Worm (Caenorhabditis elegans): ENCODE data around the gene tub-1.

DNA sequence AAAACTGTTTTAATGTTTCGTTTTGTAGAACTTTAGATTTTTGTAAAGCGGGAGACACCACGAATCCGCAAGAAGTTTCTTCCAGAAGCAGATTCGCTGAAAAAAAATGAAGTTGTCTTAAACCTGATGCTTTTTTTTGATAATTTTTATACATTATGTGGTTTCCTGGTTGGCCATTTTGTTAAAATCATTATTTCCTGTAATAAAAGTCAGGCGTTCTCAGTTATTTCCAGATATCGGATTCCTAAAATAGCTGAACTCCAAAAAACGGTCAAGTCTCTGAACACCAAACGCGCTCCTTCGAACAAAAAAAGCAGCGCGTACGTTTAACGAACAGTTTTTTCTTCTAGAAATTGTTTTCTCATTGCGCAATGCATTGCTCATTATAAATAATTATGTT is 19.4 kb downstream of the tub-1 start:
- TF ChIP-seq ceh-36 (tag; optimal IDR thresholded peaks at IDR 0.05) (no peak), scrt-1 (GFP tag; IDR thresholded peaks at IDR 0.05) (no peak), ama-1 (optimal IDR thresholded peaks at IDR 0.05) (no peak), tbx-37 (GFP tag; conservative IDR thresholded peaks at IDR 0.05) (no peak), hmbx-1 (tag; optimal IDR thresholded peaks at IDR 0.05) (no peak), aly-1 (tag; optimal IDR thresholded peaks at IDR 0.05) (no peak), sea-1 (GFP tag; conservative IDR thresholded peaks at IDR 0.05) (no peak), hnd-1 (tag; optimal IDR thresholded peaks at IDR 0.05) (no peak), B0310.2 (tag; optimal IDR thresholded peaks at IDR 0.05) (no peak), ets-7 (tag; optimal IDR thresholded peaks at IDR 0.05) (no peak)

All from whole organism, early embryonic.